Worm (Caenorhabditis elegans) whole organism, young adult: ENCODE measurements around the gene srv-32.

ENCODE experiments used
- B0035.1 ChIP-seq: sonication (generic microtip); optimal IDR thresholded peaks from 2 replicates; lab custom pipeline; 2016; ENCODE audit warnings: missing genetic modification characterization, mild to moderate bottlenecking, missing compliant biosample characterization, missing genotype, missing genetic modification reagents
- F10E7.11 ChIP-seq: sonication (generic microtip); optimal IDR thresholded peaks from 2 replicates; lab custom pipeline; 2017; ENCODE audit warnings: mild to moderate bottlenecking, missing genetic modification characterization, moderate library complexity, missing compliant biosample characterization
- F22D6.2 ChIP-seq: sonication (generic microtip); optimal IDR thresholded peaks from 2 replicates; lab custom pipeline; 2016; ENCODE audit warnings: mild to moderate bottlenecking, missing genetic modification characterization, missing compliant biosample characterization
- F49E8.2 ChIP-seq: sonication (generic microtip); optimal IDR thresholded peaks from 3 replicates; lab custom pipeline; 2017; ENCODE audit warnings: missing genetic modification characterization, mild to moderate bottlenecking, missing compliant biosample characterization, antibody characterized with exemption, moderate library complexity; ENCODE audit not compliant: insufficient read depth
- F55B11.4 ChIP-seq: sonication (generic microtip); optimal IDR thresholded peaks from 2 replicates; lab custom pipeline; 2016; ENCODE audit warnings: missing compliant biosample characterization, missing genetic modification characterization, borderline replicate concordance; ENCODE audit not compliant: insufficient read depth
- Y79H2A.3 ChIP-seq: fragments of 200-800 bp; sonication (Bioruptor generic); conservative IDR thresholded peaks from 2 replicates; pipeline ENCODE4 v1.3.6; 2022; ENCODE audit warnings: missing genetic modification reagents, missing genetic modification characterization, missing compliant biosample characterization
- akir-1 ChIP-seq: fragments of 200-800 bp; sonication (Bioruptor generic); optimal IDR thresholded peaks from 2 replicates; lab custom pipeline; 2018; ENCODE audit warnings: mild to moderate bottlenecking, missing genetic modification characterization, moderate library complexity, missing compliant biosample characterization
- aptf-2 ChIP-seq: fragments of 200-800 bp; sonication (Bioruptor generic); conservative IDR thresholded peaks from 2 replicates; pipeline ENCODE4 v1.3.6; 2022; ENCODE audit warnings: missing genetic modification reagents, missing genetic modification characterization, missing compliant biosample characterization
- atf-7 ChIP-seq: sonication (generic microtip); optimal IDR thresholded peaks from 2 replicates; lab custom pipeline; 2017; ENCODE audit warnings: mild to moderate bottlenecking, missing genetic modification characterization, missing compliant biosample characterization
- athp-1 ChIP-seq: sonication (generic microtip); optimal IDR thresholded peaks from 2 replicates; lab custom pipeline; 2017; ENCODE audit warnings: mild to moderate bottlenecking, missing genetic modification characterization, missing compliant biosample characterization
- attf-5 ChIP-seq: fragments of 200-800 bp; sonication (Bioruptor generic); optimal IDR thresholded peaks from 2 replicates; lab custom pipeline; 2018; ENCODE audit warnings: mild to moderate bottlenecking, missing genetic modification characterization, missing compliant biosample characterization
- bed-1 ChIP-seq: fragments of 200-800 bp; sonication (Bioruptor generic); IDR thresholded peaks from 2 replicates; pipeline ENCODE4 v1.3.6; 2022; ENCODE audit warnings: missing genetic modification reagents, missing genetic modification characterization, missing compliant biosample characterization
- ceh-27 ChIP-seq: fragments of 200-800 bp; sonication (Bioruptor generic); optimal IDR thresholded peaks from 2 replicates; lab custom pipeline; 2018; ENCODE audit warnings: mild to moderate bottlenecking, missing genetic modification characterization, moderate library complexity, missing compliant biosample characterization
- ceh-40 ChIP-seq: fragments of 200-800 bp; sonication (Bioruptor generic); IDR thresholded peaks from 2 replicates; pipeline ENCODE4 v1.3.6; 2022; ENCODE audit warnings: missing genetic modification characterization, missing compliant biosample characterization
- chd-7 ChIP-seq: sonication (generic microtip); optimal IDR thresholded peaks from 2 replicates; lab custom pipeline; 2016; ENCODE audit warnings: mild to moderate bottlenecking, missing genetic modification characterization, moderate library complexity, missing compliant biosample characterization
- ekl-4 ChIP-seq: fragments of 200-800 bp; sonication (Bioruptor generic); IDR thresholded peaks from 2 replicates; pipeline ENCODE4 v1.3.6; 2022; ENCODE audit warnings: missing genetic modification reagents, missing genetic modification characterization, missing compliant biosample characterization
- fkh-3 ChIP-seq: sonication (generic microtip); optimal IDR thresholded peaks from 2 replicates; lab custom pipeline; 2016; ENCODE audit warnings: mild to moderate bottlenecking, missing genetic modification characterization, missing compliant biosample characterization
- him-1 ChIP-seq: sonication (generic microtip); optimal IDR thresholded peaks from 2 replicates; lab custom pipeline; 2016; ENCODE audit warnings: missing genotype, missing genetic modification reagents, missing genetic modification characterization, missing compliant biosample characterization
- hlh-12 ChIP-seq: sonication (generic microtip); optimal IDR thresholded peaks from 2 replicates; lab custom pipeline; 2016; ENCODE audit warnings: missing genetic modification characterization, missing compliant biosample characterization
- hmg-1.2 ChIP-seq: fragments of 200-800 bp; sonication (Bioruptor generic); IDR thresholded peaks from 2 replicates; pipeline ENCODE4 v1.3.6; 2022; ENCODE audit warnings: missing genetic modification reagents, missing genetic modification characterization, missing compliant biosample characterization
- hsf-1 ChIP-seq: fragments of 200-800 bp; sonication (Bioruptor generic); IDR thresholded peaks from 2 replicates; pipeline ENCODE4 v1.3.6; 2022; ENCODE audit warnings: missing genetic modification reagents, missing genetic modification characterization, missing compliant biosample characterization
- let-526 ChIP-seq: fragments of 200-800 bp; sonication (Bioruptor generic); IDR thresholded peaks from 2 replicates; pipeline ENCODE4 v1.3.6; 2022; ENCODE audit warnings: missing genetic modification reagents, missing genetic modification characterization, missing compliant biosample characterization
- lin-35 ChIP-seq, 3 experiments: fragments of 150-350 bp in 2 of 3; sonication (generic microtip) in 1 of 3; optimal IDR thresholded peaks; 2 replicates each; lab custom pipeline; 2014 to 2018; ENCODE audit warnings: missing biosample characterization in 3 of 3, missing genetic modification characterization in 3 of 3, missing genetic modification reagents in 3 of 3
- lin-40 ChIP-seq: sonication (generic microtip); optimal IDR thresholded peaks from 2 replicates; lab custom pipeline; 2016; ENCODE audit warnings: missing genetic modification characterization, mild to moderate bottlenecking, missing compliant biosample characterization, missing genotype, missing genetic modification reagents
- madf-10 ChIP-seq: sonication (generic microtip); optimal IDR thresholded peaks from 2 replicates; lab custom pipeline; 2016; ENCODE audit warnings: mild to moderate bottlenecking, missing genetic modification characterization, missing compliant biosample characterization
- mcd-1 ChIP-seq: fragments of 200-800 bp; sonication (Bioruptor generic); IDR thresholded peaks from 2 replicates; pipeline ENCODE4 v1.3.6; 2022; ENCODE audit warnings: missing genetic modification reagents, missing genetic modification characterization, missing compliant biosample characterization
- mel-28 ChIP-seq: sonication (generic microtip); optimal IDR thresholded peaks from 2 replicates; lab custom pipeline; 2016; ENCODE audit warnings: borderline replicate concordance, mild to moderate bottlenecking, missing genetic modification characterization, missing compliant biosample characterization
- mxl-1 ChIP-seq: sonication (generic microtip); optimal IDR thresholded peaks from 2 replicates; lab custom pipeline; 2016; ENCODE audit warnings: missing genetic modification characterization, missing compliant biosample characterization
- nfya-1 ChIP-seq: sonication (generic microtip); optimal IDR thresholded peaks from 2 replicates; lab custom pipeline; 2017; ENCODE audit warnings: antibody characterized with exemption, missing compliant biosample characterization, missing genetic modification characterization, borderline replicate concordance; ENCODE audit not compliant: insufficient read depth
- nhr-120 ChIP-seq: fragments of 200-800 bp; sonication (Bioruptor generic); IDR thresholded peaks from 2 replicates; pipeline ENCODE4 v1.3.6; 2022; ENCODE audit warnings: missing genetic modification characterization, missing compliant biosample characterization
- nhr-80 ChIP-seq: sonication (generic microtip); optimal IDR thresholded peaks from 2 replicates; lab custom pipeline; 2016; ENCODE audit warnings: missing genetic modification characterization, missing compliant biosample characterization
- sdz-38 ChIP-seq: sonication (generic microtip); optimal IDR thresholded peaks from 2 replicates; lab custom pipeline; 2016; ENCODE audit warnings: missing genotype, missing genetic modification characterization, missing compliant biosample characterization
- snpc-1.1 ChIP-seq: sonication (generic microtip); optimal IDR thresholded peaks from 2 replicates; lab custom pipeline; 2017; ENCODE audit warnings: missing genetic modification characterization, mild to moderate bottlenecking, missing compliant biosample characterization, antibody characterized with exemption, moderate library complexity, missing genotype, missing genetic modification reagents; ENCODE audit not compliant: insufficient read depth
- snpc-3.4 ChIP-seq: sonication (generic microtip); optimal IDR thresholded peaks from 2 replicates; lab custom pipeline; 2017; ENCODE audit warnings: missing genetic modification characterization, mild to moderate bottlenecking, missing compliant biosample characterization, antibody characterized with exemption, moderate library complexity, missing genotype, missing genetic modification reagents
- snpc-4 ChIP-seq, 5 experiments: fragments of 150-350 bp in 1 of 5; sonication (generic microtip) in 4 of 5; optimal IDR thresholded peaks; 2 replicates each; lab custom pipeline; 2014 to 2018; ENCODE audit warnings: missing genetic modification characterization in 5 of 5, missing biosample characterization in 3 of 5, antibody characterized with exemption in 2 of 5, mild to moderate bottlenecking in 2 of 5, missing compliant biosample characterization in 2 of 5, missing genotype in 2 of 5, moderate library complexity in 2 of 5, missing genetic modification reagents in 1 of 5
- sptf-2 ChIP-seq: fragments of 200-800 bp; sonication (Bioruptor generic); optimal IDR thresholded peaks from 2 replicates; lab custom pipeline; 2018; ENCODE audit warnings: mild to moderate bottlenecking, missing genetic modification characterization, missing compliant biosample characterization
- tlf-1 ChIP-seq: fragments of 200-800 bp; sonication (Bioruptor generic); optimal IDR thresholded peaks from 2 replicates; lab custom pipeline; 2018; ENCODE audit warnings: mild to moderate bottlenecking, missing genetic modification characterization, missing compliant biosample characterization
- zim-3 ChIP-seq: sonication (generic microtip); optimal IDR thresholded peaks from 2 replicates; lab custom pipeline; 2017; ENCODE audit warnings: mild to moderate bottlenecking, missing genetic modification characterization, moderate library complexity, missing compliant biosample characterization
- ztf-18 ChIP-seq: sonication (generic microtip); optimal IDR thresholded peaks from 2 replicates; lab custom pipeline; 2016; ENCODE audit warnings: missing genotype, mild to moderate bottlenecking, missing genetic modification characterization, missing compliant biosample characterization

srv-32 gene

ce11 chrIV:6328198-6328597 is 46.2 kb upstream of the srv-32 start:
- TF ChIP-seq F55B11.4 (tag; lab: Kevin White, UChicago), result no peak
- TF ChIP-seq atf-7 (tag; lab: Kevin White, UChicago), result no peak
- no peak for TF ChIP-seq nhr-120 (GFP tag; lab: Robert Waterston, UW)
- TF ChIP-seq madf-10, result no peak

DNA sequence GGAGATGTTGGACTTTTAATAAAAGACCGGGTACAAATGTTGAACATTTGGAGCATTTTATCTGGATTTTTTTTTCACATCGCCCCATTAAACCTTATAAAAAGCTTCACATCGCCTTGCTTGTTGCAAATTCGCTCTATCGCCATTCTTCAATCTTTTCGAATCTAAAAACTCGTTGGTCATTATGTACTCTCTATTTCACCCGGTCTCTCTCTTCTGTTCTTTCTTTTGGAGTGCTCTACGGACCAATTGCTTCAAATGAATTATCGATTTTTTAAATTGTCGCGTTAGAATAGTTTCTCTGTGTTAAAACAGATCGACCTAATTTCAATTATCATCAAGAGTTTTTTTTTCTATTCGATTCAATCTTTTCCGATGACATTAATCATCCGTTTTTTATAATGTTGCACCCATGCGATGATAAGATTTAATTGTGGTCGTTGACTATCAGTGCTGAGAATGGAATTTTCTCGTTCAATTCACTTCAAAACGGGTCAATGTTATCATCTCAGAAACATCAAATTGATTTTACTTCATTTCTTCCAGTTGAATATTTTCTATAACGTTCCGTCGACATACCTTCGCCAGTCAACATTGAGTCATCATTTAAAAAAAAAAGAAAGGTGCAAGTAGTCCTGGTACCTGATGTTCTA is 45.4 kb upstream of the srv-32 start:
- peak; percentile 63 for TF ChIP-seq nhr-80 (tag; lab: Kevin White, UChicago)
- no peak for TF ChIP-seq F55B11.4 (tag; lab: Kevin White, UChicago)
- TF ChIP-seq attf-5 (GFP tag; lab: Kevin White, UChicago), result peak; percentile 4
- no peak for TF ChIP-seq fkh-3 (tag; lab: Kevin White, UChicago)
- no peak for TF ChIP-seq sptf-2 (GFP tag; lab: Kevin White, UChicago)
- TF ChIP-seq ceh-27, result no peak
- 0 out of 2 replicates have a peak, but pooled peaks have one; percentile 42 for TF ChIP-seq mcd-1
- TF ChIP-seq lin-35 (GFP tag; optimal IDR thresholded peaks at IDR 0.05; lab: Kevin White, UChicago), result peak in 1 of 3 experiments; percentile 12
- peak; percentile 27; the same call in 1 of the 2 replicates for TF ChIP-seq hmg-1.2 (GFP tag; lab: Robert Waterston, UW)

DNA sequence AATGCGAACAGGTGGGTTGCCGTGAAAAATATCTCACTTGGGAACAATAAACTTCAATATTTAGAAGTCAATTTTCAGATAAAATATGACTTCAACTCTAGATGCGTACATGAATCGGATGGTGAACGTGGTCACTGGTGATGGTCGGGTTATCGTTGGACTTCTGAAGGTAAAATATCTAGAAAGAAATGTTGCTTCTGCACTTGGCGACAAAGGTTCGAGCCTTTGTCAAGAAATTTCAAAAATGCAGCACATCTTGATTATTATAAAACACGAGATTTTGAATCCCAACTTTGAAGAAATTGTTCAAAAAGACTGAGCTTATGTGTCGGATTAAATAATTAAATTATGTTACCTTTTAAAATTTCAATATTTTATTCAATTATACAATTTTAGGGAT is 44.4 kb upstream of the srv-32 start, which contains the start of gene lsm-8:
Gene lsm-8, plus strand, starts transcription at position 79 of the 400 bp plus-strand sequence.
- TF ChIP-seq ekl-4 (GFP tag; lab: Robert Waterston, UW) (no peak), Y79H2A.3 (GFP tag; lab: Robert Waterston, UW) (no peak), hsf-1 (GFP tag; lab: Robert Waterston, UW) (peak; percentile 48), F49E8.2 (tag; lab: Kevin White, UChicago) (no peak), B0035.1 (tag; lab: Kevin White, UChicago) (no peak), snpc-1.1 (tag; lab: Kevin White, UChicago) (peak; percentile 4), akir-1 (GFP tag; lab: Kevin White, UChicago) (no peak), snpc-3.4 (tag; lab: Kevin White, UChicago) (peak; percentile 11)

DNA sequence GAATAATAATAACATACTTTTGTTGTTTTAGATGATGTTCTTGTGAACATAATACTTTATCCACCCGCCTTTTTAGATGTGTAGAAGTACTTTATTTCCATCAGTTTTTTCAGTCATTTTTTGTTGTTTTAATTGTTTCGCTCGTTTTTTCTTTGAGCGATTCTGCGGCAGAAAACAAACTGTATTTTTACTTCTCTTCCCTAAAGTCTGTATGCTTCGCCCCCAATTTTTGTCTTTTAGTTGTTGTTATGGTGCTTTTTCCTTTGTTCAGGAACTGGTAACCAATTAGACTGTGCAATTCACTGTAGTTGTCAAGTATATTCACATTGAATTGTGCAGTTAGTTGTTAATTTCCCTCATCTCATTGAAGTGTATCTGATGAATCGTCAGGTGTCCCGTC is 43.7 kb upstream of the srv-32 start:
- TF ChIP-seq F55B11.4 (tag; lab: Kevin White, UChicago) (no peak), sptf-2 (GFP tag; lab: Kevin White, UChicago) (no peak), tlf-1 (GFP tag; lab: Kevin White, UChicago) (no peak), lin-40 (tag; lab: Kevin White, UChicago) (no peak), aptf-2 (no peak), bed-1 (GFP tag; lab: Robert Waterston, UW) (no peak), ztf-18 (tag; lab: Kevin White, UChicago) (no peak), let-526 (no peak), snpc-4 (GFP tag; optimal IDR thresholded peaks at IDR 0.05; lab: Kevin White, UChicago) (peak; percentile 49), snpc-4 (tag; optimal IDR thresholded peaks at IDR 0.05; lab: Kevin White, UChicago) (peak in 2 of 4 experiments; percentile 44 to 69), athp-1 (peak; percentile 39), nfya-1 (no peak), mel-28 (tag; lab: Kevin White, UChicago) (no peak), akir-1 (GFP tag; lab: Kevin White, UChicago) (no peak), chd-7 (tag; lab: Kevin White, UChicago) (peak; percentile 46), Y79H2A.3 (GFP tag; lab: Robert Waterston, UW) (no peak), zim-3 (tag; lab: Kevin White, UChicago) (no peak), ceh-40 (GFP tag; lab: Robert Waterston, UW) (peak; percentile 30; the same call in 1 of the 2 replicates), attf-5 (GFP tag; lab: Kevin White, UChicago) (no peak), hlh-12 (no peak), F22D6.2 (tag; lab: Kevin White, UChicago) (no peak), mcd-1 (no peak), him-1 (tag; lab: Kevin White, UChicago) (no peak), F10E7.11 (tag; lab: Kevin White, UChicago) (peak; percentile 64), sdz-38 (tag; lab: Kevin White, UChicago) (no peak), snpc-1.1 (tag; lab: Kevin White, UChicago) (no peak), mxl-1 (tag; lab: Kevin White, UChicago) (peak; percentile 40)
